Worm (Caenorhabditis elegans) whole organism, late embryonic: ENCODE measurements around the gene lsm-5.

Experiments used
- C08G9.2 ChIP-seq: sonication (generic microtip); optimal IDR thresholded peaks from 2 replicates; lab custom pipeline; 2016; ENCODE audit warnings: mild to moderate bottlenecking, missing genetic modification characterization, moderate library complexity, missing compliant biosample characterization
- F13H6.1 ChIP-seq: sonication (generic microtip); optimal IDR thresholded peaks from 2 replicates; lab custom pipeline; 2016; ENCODE audit warnings: missing genetic modification characterization, missing compliant biosample characterization
- K02D7.2 ChIP-seq: sonication (generic microtip); optimal IDR thresholded peaks from 2 replicates; lab custom pipeline; 2017; ENCODE audit warnings: mild to moderate bottlenecking, missing genetic modification characterization, missing compliant biosample characterization
- T23F11.4 ChIP-seq: fragments of 200-800 bp; sonication (Bioruptor generic); optimal IDR thresholded peaks from 2 replicates; lab custom pipeline; 2018; ENCODE audit warnings: mild to moderate bottlenecking, missing genetic modification characterization, missing compliant biosample characterization
- Y22D7AL.16 ChIP-seq: sonication (generic microtip); optimal IDR thresholded peaks from 2 replicates; lab custom pipeline; 2016; ENCODE audit warnings: missing genetic modification characterization, missing compliant biosample characterization
- ama-1 ChIP-seq: fragments of 150-350 bp; optimal IDR thresholded peaks from 2 replicates; lab custom pipeline; 2014
- ceh-19 ChIP-seq: fragments of 200-800 bp; sonication (Bioruptor generic); optimal IDR thresholded peaks from 2 replicates; lab custom pipeline; 2018; ENCODE audit warnings: mild to moderate bottlenecking, missing genetic modification characterization, missing compliant biosample characterization
- ceh-2 ChIP-seq: sonication (generic microtip); optimal IDR thresholded peaks from 2 replicates; lab custom pipeline; 2016; ENCODE audit warnings: missing genotype, missing genetic modification characterization, missing compliant biosample characterization
- ceh-22 ChIP-seq: sonication (generic microtip); optimal IDR thresholded peaks from 2 replicates; lab custom pipeline; 2017; ENCODE audit warnings: missing biosample characterization, missing genetic modification characterization
- ceh-24 ChIP-seq: sonication (generic microtip); optimal IDR thresholded peaks from 2 replicates; lab custom pipeline; 2016; ENCODE audit warnings: mild to moderate bottlenecking, missing genetic modification characterization, missing compliant biosample characterization
- ceh-30 ChIP-seq: fragments of 150-350 bp; optimal IDR thresholded peaks from 2 replicates; lab custom pipeline; 2014; ENCODE audit warnings: missing biosample characterization, missing genetic modification characterization
- ceh-34 ChIP-seq: sonication (generic microtip); optimal IDR thresholded peaks from 2 replicates; lab custom pipeline; 2016; ENCODE audit warnings: mild to moderate bottlenecking, missing genetic modification characterization, missing compliant biosample characterization
- ceh-45 ChIP-seq: fragments of 200-800 bp; sonication (Bioruptor generic); IDR thresholded peaks from 2 replicates; pipeline ENCODE4 v1.3.6; 2022; ENCODE audit warnings: missing genetic modification reagents, missing genetic modification characterization, missing compliant biosample characterization
- ceh-48 ChIP-seq: sonication (generic microtip); optimal IDR thresholded peaks from 2 replicates; lab custom pipeline; 2016; ENCODE audit warnings: missing genetic modification characterization, inconsistent platforms, missing compliant biosample characterization
- ceh-6 ChIP-seq: fragments of 200-800 bp; sonication (Bioruptor generic); optimal IDR thresholded peaks from 2 replicates; lab custom pipeline; 2018; ENCODE audit warnings: mild to moderate bottlenecking, missing genetic modification characterization, missing compliant biosample characterization
- ceh-9 ChIP-seq: sonication (generic microtip); optimal IDR thresholded peaks from 2 replicates; lab custom pipeline; 2016; ENCODE audit warnings: mild to moderate bottlenecking, missing genetic modification characterization, inconsistent platforms, missing compliant biosample characterization
- dmd-4 ChIP-seq: sonication (generic microtip); optimal IDR thresholded peaks from 2 replicates; lab custom pipeline; 2016; ENCODE audit warnings: borderline replicate concordance, missing genetic modification characterization, missing compliant biosample characterization
- dve-1 ChIP-seq: sonication (generic microtip); optimal IDR thresholded peaks from 2 replicates; lab custom pipeline; 2017; ENCODE audit warnings: antibody characterized with exemption, mild to moderate bottlenecking, missing genetic modification characterization, missing compliant biosample characterization
- elt-2 ChIP-seq: sonication (generic microtip); optimal IDR thresholded peaks from 2 replicates; lab custom pipeline; 2016; ENCODE audit warnings: missing genetic modification reagents, missing genetic modification characterization, missing compliant biosample characterization
- elt-4 ChIP-seq: sonication (generic microtip); optimal IDR thresholded peaks from 2 replicates; lab custom pipeline; 2016; ENCODE audit warnings: missing genetic modification characterization, missing compliant biosample characterization
- ets-4 ChIP-seq: sonication (generic microtip); optimal IDR thresholded peaks from 2 replicates; lab custom pipeline; 2016; ENCODE audit warnings: missing genetic modification characterization, missing compliant biosample characterization
- fax-1 ChIP-seq: sonication (generic microtip); optimal IDR thresholded peaks from 2 replicates; lab custom pipeline; 2016; ENCODE audit warnings: missing genotype, missing genetic modification characterization, missing compliant biosample characterization
- fkh-10 ChIP-seq: fragments of 150-350 bp; optimal IDR thresholded peaks from 2 replicates; lab custom pipeline; 2014; ENCODE audit warnings: missing biosample characterization, missing genetic modification reagents, missing genetic modification characterization
- fkh-6 ChIP-seq: sonication (generic microtip); optimal IDR thresholded peaks from 2 replicates; lab custom pipeline; 2016; ENCODE audit warnings: missing genetic modification characterization, missing compliant biosample characterization
- gmeb-2 ChIP-seq: sonication (generic microtip); optimal IDR thresholded peaks from 2 replicates; lab custom pipeline; 2016; ENCODE audit warnings: missing genetic modification characterization, inconsistent platforms, missing compliant biosample characterization
- hlh-13 ChIP-seq: fragments of 200-800 bp; sonication (Bioruptor generic); optimal IDR thresholded peaks from 2 replicates; lab custom pipeline; 2018; ENCODE audit warnings: mild to moderate bottlenecking, missing genetic modification characterization, missing compliant biosample characterization
- hlh-15 ChIP-seq: sonication (generic microtip); optimal IDR thresholded peaks from 2 replicates; lab custom pipeline; 2016; ENCODE audit warnings: missing genetic modification characterization, missing compliant biosample characterization
- hlh-30 ChIP-seq: sonication (generic microtip); optimal IDR thresholded peaks from 2 replicates; lab custom pipeline; 2017; ENCODE audit warnings: antibody characterized with exemption, missing genetic modification characterization, missing compliant biosample characterization; ENCODE audit not compliant: insufficient read depth
- hlh-6 ChIP-seq: sonication (generic microtip); optimal IDR thresholded peaks from 2 replicates; lab custom pipeline; 2016; ENCODE audit warnings: missing genotype, missing genetic modification characterization, missing compliant biosample characterization
- lin-11 ChIP-seq: fragments of 200-800 bp; sonication (Bioruptor generic); optimal IDR thresholded peaks from 2 replicates; lab custom pipeline; 2018; ENCODE audit warnings: mild to moderate bottlenecking, missing genetic modification characterization, missing compliant biosample characterization
- madf-2 ChIP-seq: sonication (generic microtip); optimal IDR thresholded peaks from 2 replicates; lab custom pipeline; 2017; ENCODE audit warnings: missing genetic modification characterization, missing compliant biosample characterization
- mec-3 ChIP-seq: sonication (generic microtip); optimal IDR thresholded peaks from 2 replicates; lab custom pipeline; 2016; ENCODE audit warnings: borderline replicate concordance, missing genetic modification characterization, missing compliant biosample characterization
- nfya-1 ChIP-seq: sonication (generic microtip); optimal IDR thresholded peaks from 2 replicates; lab custom pipeline; 2017; ENCODE audit warnings: missing genetic modification characterization, mild to moderate bottlenecking, missing compliant biosample characterization, antibody characterized with exemption, moderate library complexity
- nhr-11 ChIP-seq: fragments of 150-350 bp; optimal IDR thresholded peaks from 2 replicates; lab custom pipeline; 2014; ENCODE audit warnings: missing biosample characterization, missing genetic modification characterization
- nhr-232 ChIP-seq: sonication (generic microtip); optimal IDR thresholded peaks from 2 replicates; lab custom pipeline; 2016; ENCODE audit warnings: missing genetic modification characterization, missing compliant biosample characterization
- npax-4 ChIP-seq: sonication (generic microtip); optimal IDR thresholded peaks from 2 replicates; lab custom pipeline; 2016; ENCODE audit warnings: missing genetic modification characterization, missing compliant biosample characterization
- odd-2 ChIP-seq: sonication (generic microtip); optimal IDR thresholded peaks from 2 replicates; lab custom pipeline; 2017; ENCODE audit warnings: antibody characterized with exemption, mild to moderate bottlenecking, missing genetic modification characterization, missing compliant biosample characterization
- pag-3 ChIP-seq: sonication (generic microtip); optimal IDR thresholded peaks from 2 replicates; lab custom pipeline; 2016; ENCODE audit warnings: missing compliant biosample characterization, missing genetic modification characterization, borderline replicate concordance
- pat-9 ChIP-seq: fragments of 200-800 bp; sonication (Bioruptor generic); optimal IDR thresholded peaks from 2 replicates; lab custom pipeline; 2018; ENCODE audit warnings: mild to moderate bottlenecking, missing genetic modification characterization, moderate library complexity, missing compliant biosample characterization
- pax-1 ChIP-seq: fragments of 150-350 bp; optimal IDR thresholded peaks from 2 replicates; lab custom pipeline; 2014; ENCODE audit warnings: missing biosample characterization, missing genetic modification characterization
- pha-4 ChIP-seq: fragments of 150-350 bp; optimal IDR thresholded peaks from 2 replicates; lab custom pipeline; 2018; ENCODE audit warnings: missing biosample characterization, missing genetic modification reagents, missing genetic modification characterization
- rnt-1 ChIP-seq: sonication (generic microtip); optimal IDR thresholded peaks from 2 replicates; lab custom pipeline; 2016; ENCODE audit warnings: missing genetic modification characterization, missing compliant biosample characterization
- sox-4 ChIP-seq: sonication (generic microtip); optimal IDR thresholded peaks from 2 replicates; lab custom pipeline; 2017; ENCODE audit warnings: mild to moderate bottlenecking, missing genetic modification characterization, inconsistent platforms, missing compliant biosample characterization
- syd-9 ChIP-seq: sonication (generic microtip); optimal IDR thresholded peaks from 2 replicates; lab custom pipeline; 2016; ENCODE audit warnings: mild to moderate bottlenecking, missing genetic modification characterization, moderate library complexity, missing compliant biosample characterization
- tbx-2 ChIP-seq: sonication (generic microtip); optimal IDR thresholded peaks from 2 replicates; lab custom pipeline; 2016; ENCODE audit warnings: missing genetic modification characterization, missing compliant biosample characterization
- tbx-7 ChIP-seq: sonication (generic microtip); optimal IDR thresholded peaks from 2 replicates; lab custom pipeline; 2016; ENCODE audit warnings: missing genotype, missing genetic modification characterization, missing compliant biosample characterization
- ttx-3 ChIP-seq: sonication (generic microtip); optimal IDR thresholded peaks from 2 replicates; lab custom pipeline; 2016; ENCODE audit warnings: missing genetic modification reagents, missing genetic modification characterization, missing compliant biosample characterization
- unc-3 ChIP-seq, 2 experiments: fragments of 200-800 bp in 1 of 2; sonication (Bioruptor generic) in 1 of 2; sonication (generic microtip) in 1 of 2; conservative IDR thresholded peaks in 1 of 2; optimal IDR thresholded peaks in 1 of 2; 2 replicates each; pipeline versions ENCODE4 v1.3.6 to Lab custom; 2016 to 2022; ENCODE audit warnings: missing compliant biosample characterization in 2 of 2, missing genetic modification characterization in 2 of 2, missing genetic modification reagents in 1 of 2
- unc-42 ChIP-seq: sonication (generic microtip); optimal IDR thresholded peaks from 2 replicates; lab custom pipeline; 2016; ENCODE audit warnings: missing genotype, missing genetic modification characterization, missing compliant biosample characterization
- unc-55 ChIP-seq: sonication (generic microtip); optimal IDR thresholded peaks from 2 replicates; lab custom pipeline; 2017; ENCODE audit warnings: missing biosample characterization, missing genetic modification reagents, missing genetic modification characterization
- zip-5 ChIP-seq: sonication (generic microtip); optimal IDR thresholded peaks from 2 replicates; lab custom pipeline; 2016; ENCODE audit warnings: missing genetic modification characterization, missing compliant biosample characterization

The lsm-5 gene

DNA sequence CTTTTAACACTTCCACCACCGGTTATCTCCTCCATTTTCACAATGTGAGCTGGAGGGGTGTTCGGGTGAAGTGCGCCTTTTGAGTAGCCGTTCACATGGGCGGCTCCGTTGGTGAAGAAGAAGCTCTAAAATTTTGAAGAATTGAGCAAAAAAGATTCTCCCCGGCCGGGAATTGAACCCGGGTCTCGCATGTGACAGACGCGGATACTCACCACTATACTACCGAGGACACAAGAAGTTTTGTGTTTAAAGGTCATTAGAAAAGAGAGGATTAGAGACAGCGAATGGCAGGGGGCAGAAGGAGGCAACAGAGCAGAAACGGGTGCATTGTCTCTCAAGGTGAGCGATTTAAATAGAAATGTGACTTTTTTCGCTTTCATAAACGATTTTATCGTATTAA, 18.5 kb upstream of the lsm-5 start (continued):
- TF ChIP-seq elt-4: no peak
- peak; percentile 74 for TF ChIP-seq dmd-4 (tag; lab: Kevin White, UChicago)
- TF ChIP-seq nfya-1 (tag; lab: Kevin White, UChicago): peak; percentile 58
- TF ChIP-seq sox-4 (tag; lab: Kevin White, UChicago): peak; percentile 75
- peak; percentile 49 for TF ChIP-seq ceh-30 (tag; lab: Kevin White, UChicago)
- peak; percentile 70 for TF ChIP-seq ttx-3
- TF ChIP-seq ceh-24 (tag; lab: Kevin White, UChicago): peak; percentile 28
- peak; percentile 28 for TF ChIP-seq zip-5 (tag; lab: Kevin White, UChicago)
- peak; percentile 76 for TF ChIP-seq ceh-34 (tag; lab: Kevin White, UChicago)
- peak; percentile 76 for TF ChIP-seq hlh-13
- peak; percentile 73 for TF ChIP-seq tbx-2 (tag; lab: Kevin White, UChicago)
- TF ChIP-seq pha-4 (tag; lab: Kevin White, UChicago): no peak
- peak; percentile 79 for TF ChIP-seq rnt-1
- peak; percentile 79 for TF ChIP-seq C08G9.2
- peak; percentile 17 for TF ChIP-seq pag-3 (tag; lab: Kevin White, UChicago)
- peak; percentile 79; the same call in 1 of the 2 replicates for TF ChIP-seq ceh-45
- peak; percentile 91 for TF ChIP-seq hlh-6
- peak; percentile 9 for TF ChIP-seq ets-4 (tag; lab: Kevin White, UChicago)
- no peak for TF ChIP-seq ama-1 (lab: Kevin White, UChicago)
- peak; percentile 43 for TF ChIP-seq unc-42
- TF ChIP-seq F13H6.1 (tag; lab: Kevin White, UChicago): peak; percentile 74
- TF ChIP-seq unc-55 (GFP tag; lab: Kevin White, UChicago): no peak
- TF ChIP-seq nhr-11 (tag; lab: Kevin White, UChicago): no peak
- TF ChIP-seq ceh-2: peak; percentile 79
- TF ChIP-seq elt-2: peak; percentile 74
- TF ChIP-seq dve-1: peak; percentile 47
- peak; percentile 43 for TF ChIP-seq tbx-7
- peak; percentile 79 for TF ChIP-seq T23F11.4
- TF ChIP-seq ceh-22 (tag; lab: Kevin White, UChicago): no peak
- no peak for TF ChIP-seq pax-1
- TF ChIP-seq mec-3 (tag; lab: Kevin White, UChicago): peak; percentile 33
- TF ChIP-seq fax-1 (tag; lab: Kevin White, UChicago): peak; percentile 55
- TF ChIP-seq odd-2 (tag; lab: Kevin White, UChicago): peak; percentile 33
- TF ChIP-seq, all 69 proteins: peak for 60

DNA sequence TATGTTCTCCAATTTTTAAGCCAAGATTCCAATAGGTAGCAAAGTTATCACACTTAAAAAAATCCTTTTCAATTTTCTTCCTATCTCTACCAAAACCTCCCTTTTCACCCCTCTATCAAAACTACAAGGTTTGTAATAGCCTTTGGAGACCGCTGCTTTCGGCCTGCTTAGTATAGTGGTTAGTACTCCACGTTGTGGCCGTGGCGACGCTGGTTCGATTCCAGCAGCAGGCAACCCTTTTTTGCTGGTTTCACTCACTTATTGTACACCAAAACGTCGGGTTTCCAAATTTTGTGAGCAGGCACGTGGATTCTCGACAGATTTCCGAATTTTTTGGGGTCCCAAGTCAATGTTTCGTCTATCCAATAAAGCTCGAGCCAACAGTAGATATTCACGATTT, 16.3 kb upstream of the lsm-5 start:
- TF ChIP-seq pha-4 (tag; lab: Kevin White, UChicago) (no peak), tbx-2 (tag; lab: Kevin White, UChicago) (no peak), npax-4 (tag; lab: Kevin White, UChicago) (peak; percentile 6), ceh-6 (GFP tag; lab: Kevin White, UChicago) (peak; percentile 12), gmeb-2 (peak; percentile 46), ceh-48 (tag; lab: Kevin White, UChicago) (no peak), unc-3 (GFP tag; conservative IDR thresholded peaks at IDR 0.05; lab: Robert Waterston, UW) (no peak), unc-3 (tag; optimal IDR thresholded peaks at IDR 0.05; lab: Kevin White, UChicago) (no peak), fkh-10 (GFP tag; lab: Kevin White, UChicago) (no peak), dve-1 (peak; percentile 1), Y22D7AL.16 (tag; lab: Kevin White, UChicago) (peak; percentile 22), zip-5 (tag; lab: Kevin White, UChicago) (no peak), elt-2 (peak; percentile 48), ceh-9 (tag; lab: Kevin White, UChicago) (no peak), nhr-232 (peak; percentile 43), pax-1 (no peak), hlh-30 (no peak), ceh-19 (GFP tag; lab: Kevin White, UChicago) (peak; percentile 25), ttx-3 (peak; percentile 23), hlh-15 (peak; percentile 15), ets-4 (tag; lab: Kevin White, UChicago) (no peak), lin-11 (tag; lab: Kevin White, UChicago) (peak; percentile 15), fkh-6 (tag; lab: Kevin White, UChicago) (no peak), rnt-1 (peak; percentile 13), sox-4 (tag; lab: Kevin White, UChicago) (peak; percentile 44), ceh-45 (0 out of 2 replicates have a peak, but pooled peaks have one; percentile 41), K02D7.2 (tag; lab: Kevin White, UChicago) (peak; percentile 38), C08G9.2 (peak; percentile 25), madf-2 (tag; lab: Kevin White, UChicago) (no peak), pat-9 (tag; lab: Kevin White, UChicago) (peak; percentile 27), syd-9 (tag; lab: Kevin White, UChicago) (peak; percentile 23)
